Worm (Caenorhabditis elegans) whole organism, L4/young adult: ENCODE data around the gene C25H3.10.

Experiments used
- W03F9.2 ChIP-seq: fragments of 150-350 bp; optimal IDR thresholded peaks from 2 replicates; lab custom pipeline; 2014; ENCODE audit warnings: missing biosample characterization, missing genetic modification characterization
- him-1 ChIP-seq: sonication (generic microtip); optimal IDR thresholded peaks from 2 replicates; lab custom pipeline; 2016; ENCODE audit warnings: missing genotype, missing genetic modification reagents, missing genetic modification characterization, missing compliant biosample characterization

- TF ChIP-seq W03F9.2 (tag; lab: Kevin White, UChicago) (no peak), him-1 (tag; lab: Kevin White, UChicago) (no peak)
These were observed 46.3 kb upstream of the C25H3.10 start, which contains the start of gene F10C1.9 for ce11 chrII:5745088-5745487.
